Worm (Caenorhabditis elegans) whole organism, late embryonic: ENCODE results near the gene F22B5.10.
"Not testable (repeated sequence)": the region's sequence is repeated elsewhere in the genome, so short reads cannot be mapped to it uniquely, and the experiment has no call there.

Experiments
- C38D4.7 ChIP-seq: fragments of 200-800 bp; sonication (Bioruptor generic); optimal IDR thresholded peaks from 2 replicates; lab custom pipeline; 2018; ENCODE audit warnings: mild to moderate bottlenecking, missing genetic modification characterization, moderate library complexity, missing compliant biosample characterization
- F13H6.1 ChIP-seq: sonication (generic microtip); optimal IDR thresholded peaks from 2 replicates; lab custom pipeline; 2016; ENCODE audit warnings: missing genetic modification characterization, missing compliant biosample characterization
- K09A11.1 ChIP-seq: sonication (generic microtip); optimal IDR thresholded peaks from 2 replicates; lab custom pipeline; 2017; ENCODE audit warnings: antibody characterized with exemption, mild to moderate bottlenecking, missing genetic modification characterization, missing compliant biosample characterization; ENCODE audit not compliant: insufficient read depth
- Y22D7AL.16 ChIP-seq: sonication (generic microtip); optimal IDR thresholded peaks from 2 replicates; lab custom pipeline; 2016; ENCODE audit warnings: missing genetic modification characterization, missing compliant biosample characterization
- ahr-1 ChIP-seq: sonication (generic microtip); optimal IDR thresholded peaks from 2 replicates; lab custom pipeline; 2016; ENCODE audit warnings: missing genetic modification characterization, missing compliant biosample characterization
- ceh-18 ChIP-seq: sonication (generic microtip); optimal IDR thresholded peaks from 2 replicates; lab custom pipeline; 2016; ENCODE audit warnings: missing genetic modification characterization, missing compliant biosample characterization
- ceh-2 ChIP-seq: sonication (generic microtip); optimal IDR thresholded peaks from 2 replicates; lab custom pipeline; 2016; ENCODE audit warnings: missing genotype, missing genetic modification characterization, missing compliant biosample characterization
- ceh-22 ChIP-seq: sonication (generic microtip); optimal IDR thresholded peaks from 2 replicates; lab custom pipeline; 2017; ENCODE audit warnings: missing biosample characterization, missing genetic modification characterization
- ceh-31 ChIP-seq: sonication (generic microtip); optimal IDR thresholded peaks from 2 replicates; lab custom pipeline; 2016; ENCODE audit warnings: missing genetic modification characterization, missing compliant biosample characterization
- ceh-34 ChIP-seq: sonication (generic microtip); optimal IDR thresholded peaks from 2 replicates; lab custom pipeline; 2016; ENCODE audit warnings: mild to moderate bottlenecking, missing genetic modification characterization, missing compliant biosample characterization
- ceh-45 ChIP-seq: fragments of 200-800 bp; sonication (Bioruptor generic); IDR thresholded peaks from 2 replicates; pipeline ENCODE4 v1.3.6; 2022; ENCODE audit warnings: missing genetic modification reagents, missing genetic modification characterization, missing compliant biosample characterization
- ceh-48 ChIP-seq: sonication (generic microtip); optimal IDR thresholded peaks from 2 replicates; lab custom pipeline; 2016; ENCODE audit warnings: missing genetic modification characterization, inconsistent platforms, missing compliant biosample characterization
- ceh-6 ChIP-seq: fragments of 200-800 bp; sonication (Bioruptor generic); optimal IDR thresholded peaks from 2 replicates; lab custom pipeline; 2018; ENCODE audit warnings: mild to moderate bottlenecking, missing genetic modification characterization, missing compliant biosample characterization
- ceh-9 ChIP-seq: sonication (generic microtip); optimal IDR thresholded peaks from 2 replicates; lab custom pipeline; 2016; ENCODE audit warnings: mild to moderate bottlenecking, missing genetic modification characterization, inconsistent platforms, missing compliant biosample characterization
- che-1 ChIP-seq: sonication (generic microtip); optimal IDR thresholded peaks from 2 replicates; lab custom pipeline; 2016; ENCODE audit warnings: mild to moderate bottlenecking, missing genetic modification characterization, missing compliant biosample characterization
- dve-1 ChIP-seq: sonication (generic microtip); optimal IDR thresholded peaks from 2 replicates; lab custom pipeline; 2017; ENCODE audit warnings: antibody characterized with exemption, mild to moderate bottlenecking, missing genetic modification characterization, missing compliant biosample characterization
- eyg-1 ChIP-seq: sonication (generic microtip); optimal IDR thresholded peaks from 2 replicates; lab custom pipeline; 2016; ENCODE audit warnings: missing genotype, missing genetic modification characterization, missing compliant biosample characterization
- fax-1 ChIP-seq: sonication (generic microtip); optimal IDR thresholded peaks from 2 replicates; lab custom pipeline; 2016; ENCODE audit warnings: missing genotype, missing genetic modification characterization, missing compliant biosample characterization
- gmeb-2 ChIP-seq: sonication (generic microtip); optimal IDR thresholded peaks from 2 replicates; lab custom pipeline; 2016; ENCODE audit warnings: missing genetic modification characterization, inconsistent platforms, missing compliant biosample characterization
- hlh-13 ChIP-seq: fragments of 200-800 bp; sonication (Bioruptor generic); optimal IDR thresholded peaks from 2 replicates; lab custom pipeline; 2018; ENCODE audit warnings: mild to moderate bottlenecking, missing genetic modification characterization, missing compliant biosample characterization
- hlh-30 ChIP-seq: sonication (generic microtip); optimal IDR thresholded peaks from 2 replicates; lab custom pipeline; 2017; ENCODE audit warnings: antibody characterized with exemption, missing genetic modification characterization, missing compliant biosample characterization; ENCODE audit not compliant: insufficient read depth
- hlh-6 ChIP-seq: sonication (generic microtip); optimal IDR thresholded peaks from 2 replicates; lab custom pipeline; 2016; ENCODE audit warnings: missing genotype, missing genetic modification characterization, missing compliant biosample characterization
- lim-6 ChIP-seq: sonication (generic microtip); optimal IDR thresholded peaks from 2 replicates; lab custom pipeline; 2016; ENCODE audit warnings: missing genetic modification characterization, missing compliant biosample characterization
- lin-11 ChIP-seq: fragments of 200-800 bp; sonication (Bioruptor generic); optimal IDR thresholded peaks from 2 replicates; lab custom pipeline; 2018; ENCODE audit warnings: mild to moderate bottlenecking, missing genetic modification characterization, missing compliant biosample characterization
- madf-2 ChIP-seq: sonication (generic microtip); optimal IDR thresholded peaks from 2 replicates; lab custom pipeline; 2017; ENCODE audit warnings: missing genetic modification characterization, missing compliant biosample characterization
- nfya-1 ChIP-seq: sonication (generic microtip); optimal IDR thresholded peaks from 2 replicates; lab custom pipeline; 2017; ENCODE audit warnings: missing genetic modification characterization, mild to moderate bottlenecking, missing compliant biosample characterization, antibody characterized with exemption, moderate library complexity
- nhr-11 ChIP-seq: fragments of 150-350 bp; optimal IDR thresholded peaks from 2 replicates; lab custom pipeline; 2014; ENCODE audit warnings: missing biosample characterization, missing genetic modification characterization
- nhr-232 ChIP-seq: sonication (generic microtip); optimal IDR thresholded peaks from 2 replicates; lab custom pipeline; 2016; ENCODE audit warnings: missing genetic modification characterization, missing compliant biosample characterization
- odd-2 ChIP-seq: sonication (generic microtip); optimal IDR thresholded peaks from 2 replicates; lab custom pipeline; 2017; ENCODE audit warnings: antibody characterized with exemption, mild to moderate bottlenecking, missing genetic modification characterization, missing compliant biosample characterization
- pag-3 ChIP-seq: sonication (generic microtip); optimal IDR thresholded peaks from 2 replicates; lab custom pipeline; 2016; ENCODE audit warnings: missing compliant biosample characterization, missing genetic modification characterization, borderline replicate concordance
- pha-2 ChIP-seq: sonication (generic microtip); optimal IDR thresholded peaks from 2 replicates; lab custom pipeline; 2017; ENCODE audit warnings: mild to moderate bottlenecking, missing genetic modification characterization, missing compliant biosample characterization
- rnt-1 ChIP-seq: sonication (generic microtip); optimal IDR thresholded peaks from 2 replicates; lab custom pipeline; 2016; ENCODE audit warnings: missing genetic modification characterization, missing compliant biosample characterization
- sox-4 ChIP-seq: sonication (generic microtip); optimal IDR thresholded peaks from 2 replicates; lab custom pipeline; 2017; ENCODE audit warnings: mild to moderate bottlenecking, missing genetic modification characterization, inconsistent platforms, missing compliant biosample characterization
- syd-9 ChIP-seq: sonication (generic microtip); optimal IDR thresholded peaks from 2 replicates; lab custom pipeline; 2016; ENCODE audit warnings: mild to moderate bottlenecking, missing genetic modification characterization, moderate library complexity, missing compliant biosample characterization
- tbx-2 ChIP-seq: sonication (generic microtip); optimal IDR thresholded peaks from 2 replicates; lab custom pipeline; 2016; ENCODE audit warnings: missing genetic modification characterization, missing compliant biosample characterization
- ttx-3 ChIP-seq: sonication (generic microtip); optimal IDR thresholded peaks from 2 replicates; lab custom pipeline; 2016; ENCODE audit warnings: missing genetic modification reagents, missing genetic modification characterization, missing compliant biosample characterization
- unc-86 ChIP-seq: sonication (generic microtip); optimal IDR thresholded peaks from 2 replicates; lab custom pipeline; 2016; ENCODE audit warnings: missing genetic modification characterization, missing compliant biosample characterization
- ztf-16 ChIP-seq: sonication (generic microtip); optimal IDR thresholded peaks from 2 replicates; lab custom pipeline; 2017; ENCODE audit warnings: missing genetic modification characterization, missing compliant biosample characterization

F22B5.10 gene

ce11 chrII:8466874-8467273 lies at the start of gene F22B5.10:
F22B5.10 (plus strand) TSS chrII:8467174.
- TF ChIP-seq fax-1 (no peak), madf-2 (tag; lab: Kevin White, UChicago) (no peak), syd-9 (tag; lab: Kevin White, UChicago) (no peak), pag-3 (tag; lab: Kevin White, UChicago) (no peak), hlh-30 (tag; lab: Kevin White, UChicago) (no peak), eyg-1 (tag; lab: Kevin White, UChicago) (no peak), dve-1 (tag; lab: Kevin White, UChicago) (no peak), nfya-1 (tag; lab: Kevin White, UChicago) (no peak), gmeb-2 (no peak), unc-86 (tag; lab: Kevin White, UChicago) (no peak), hlh-13 (no peak), K09A11.1 (no peak), F13H6.1 (no peak), pha-2 (tag; lab: Kevin White, UChicago) (no peak), C38D4.7 (GFP tag; lab: Kevin White, UChicago) (no peak), odd-2 (tag; lab: Kevin White, UChicago) (no peak), ttx-3 (no peak), lim-6 (tag; lab: Kevin White, UChicago) (no peak)

ce11 chrII:8419015-8419414 lies 48.0 kb upstream of the F22B5.10 start:
- TF ChIP-seq unc-86 (tag; lab: Kevin White, UChicago) (no peak), ceh-45 (no peak), nfya-1 (tag; lab: Kevin White, UChicago) (no peak), Y22D7AL.16 (no peak), ceh-9 (tag; lab: Kevin White, UChicago) (no peak), hlh-6 (tag; lab: Kevin White, UChicago) (no peak), ceh-31 (tag; lab: Kevin White, UChicago) (no peak), sox-4 (tag; lab: Kevin White, UChicago) (no peak), lin-11 (no peak), ceh-22 (tag; lab: Kevin White, UChicago) (no peak), K09A11.1 (no peak), ahr-1 (tag; lab: Kevin White, UChicago) (no peak), ceh-2 (tag; lab: Kevin White, UChicago) (no peak)

- TF ChIP-seq che-1 (tag; lab: Kevin White, UChicago); K09A11.1; ceh-34 (tag; lab: Kevin White, UChicago): not testable (repeated sequence)
- TF ChIP-seq, all 69 proteins: peak for 0; not testable (repeated sequence) for 69
Measured at ce11 chrII:8419798-8420197, 47.2 kb upstream of the F22B5.10 start, which contains the start of gene F14E5.8. F14E5.8 (plus strand) TSS chrII:8420098.

ce11 chrII:8420775-8421388 lies 46.1 kb upstream of the F22B5.10 start:
- TF ChIP-seq nhr-232 (tag; lab: Kevin White, UChicago) (no peak), nhr-11 (no peak), tbx-2 (tag; lab: Kevin White, UChicago) (no peak), ahr-1 (tag; lab: Kevin White, UChicago) (no peak), ceh-6 (GFP tag; lab: Kevin White, UChicago) (no peak), ztf-16 (tag; lab: Kevin White, UChicago) (no peak), ceh-18 (no peak), ttx-3 (no peak), rnt-1 (tag; lab: Kevin White, UChicago) (no peak), ceh-48 (no peak)
